Fruit fly (Drosophila melanogaster) S2 (cell line): ENCODE data around the gene LSm7.

Experiments used
- CG8478 ChIP-seq: fragments of >200 bp; optimal IDR thresholded peaks from 2 replicates; lab custom pipeline; 2018
- CTCF ChIP-seq, 2 experiments: fragments of >200 bp; optimal IDR thresholded peaks; 2 replicates each; lab custom pipeline; 2018

dm6 chr2L:16787548-16787947, 44.6 kb upstream of the LSm7 start:
- TF ChIP-seq CG8478, result no peak
- peak in 1 of 2 experiments; percentile 8 for TF ChIP-seq CTCF (optimal IDR thresholded peaks at IDR 0.05; lab: Kevin White, UChicago)
